Worm (Caenorhabditis elegans): ENCODE data around the gene srd-19.

DNA sequence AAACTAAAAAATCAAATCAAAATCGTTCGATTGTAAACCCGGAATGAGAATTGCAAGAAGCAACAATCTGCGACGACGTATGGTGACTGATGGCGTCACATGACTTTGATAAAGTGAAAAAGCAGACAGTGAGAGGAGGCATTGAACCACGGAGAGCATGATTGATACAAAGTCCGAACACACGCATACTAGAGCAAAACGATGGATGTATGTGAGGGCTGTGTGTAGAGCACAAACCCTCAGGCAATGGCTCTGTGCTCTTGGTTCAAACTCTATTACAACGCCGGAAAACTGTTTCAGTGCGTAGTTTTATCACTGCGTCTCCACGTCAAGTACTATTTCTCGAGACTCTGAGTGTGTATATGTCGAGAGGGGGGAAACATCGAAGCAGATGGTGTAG, 26.0 kb downstream of the srd-19 start:
- TF ChIP-seq ztf-29 (GFP tag; IDR thresholded peaks at IDR 0.05), result no peak
- no peak for TF ChIP-seq T22C8.4 (GFP tag; IDR thresholded peaks at IDR 0.05)
- TF ChIP-seq med-1 (GFP tag; optimal IDR thresholded peaks at IDR 0.05; ENCODE audit: insufficient read depth), result no peak
- no peak for TF ChIP-seq ref-1 (GFP tag; conservative IDR thresholded peaks at IDR 0.05)
- TF ChIP-seq flt-1 (GFP tag; IDR thresholded peaks at IDR 0.05), result no peak

All from whole organism, midembryonic.